In genomic region chr3L:10927953-10928352, dm6 we compare ENCODE assay signal across 4 fruit fly cellular contexts.
TF ChIP-seq lines count a peak whose summit lies in the region.

No protein-coding gene starts in this region.

- no peak for TF ChIP-seq CTCF in whole organism, embryonic (GFP tag; optimal IDR thresholded peaks at IDR 0.05; lab: Kevin White, UChicago)

TF ChIP-seq in whole organism, embryonic, 481 proteins besides CTCF, POLR2A, EP300 and RAD21:
- TF ChIP-seq bsh (GFP tag; optimal IDR thresholded peaks at IDR 0.05; lab: Kevin White, UChicago) (peak in 1 of 2 experiments; percentile 40), Drgx (GFP tag; IDR thresholded peaks at IDR 0.05; lab: Robert Waterston, UW) (peak; percentile 70), D (optimal IDR thresholded peaks at IDR 0.05; lab: Kevin White, UChicago) (no peak), D (GFP tag; optimal IDR thresholded peaks at IDR 0.05; lab: Kevin White, UChicago) (no peak)

TF ChIP-seq in whole organism, prepupa, 60 proteins besides CTCF, POLR2A, EP300 and RAD21 (continues in another document):
- peak; percentile 55 for TF ChIP-seq Lpt (GFP tag; optimal IDR thresholded peaks at IDR 0.05; lab: Kevin White, UChicago)
- TF ChIP-seq CG15336 (GFP tag; IDR thresholded peaks at IDR 0.05; lab: Robert Waterston, UW), result peak; percentile 72
- peak; percentile 52 for TF ChIP-seq CG11762 (GFP tag; optimal IDR thresholded peaks at IDR 0.05; lab: Kevin White, UChicago; ENCODE audit: insufficient read depth)
- TF ChIP-seq CG6276 (GFP tag; optimal IDR thresholded peaks at IDR 0.05; lab: Kevin White, UChicago), result peak; percentile 48
- peak; percentile 53 for TF ChIP-seq Eip75B (GFP tag; optimal IDR thresholded peaks at IDR 0.05; lab: Kevin White, UChicago)
- peak; percentile 48 for TF ChIP-seq pdm3 (GFP tag; optimal IDR thresholded peaks at IDR 0.05; lab: Kevin White, UChicago)
- no peak for TF ChIP-seq CG16779 (tag; optimal IDR thresholded peaks at IDR 0.05; lab: Kevin White, UChicago)
- TF ChIP-seq fkh (GFP tag; optimal IDR thresholded peaks at IDR 0.05; lab: Kevin White, UChicago), result no peak
- TF ChIP-seq OdsH (GFP tag; optimal IDR thresholded peaks at IDR 0.05; lab: Kevin White, UChicago), result peak; percentile 41
- TF ChIP-seq achi (GFP tag; optimal IDR thresholded peaks at IDR 0.05; lab: Kevin White, UChicago), result peak; percentile 69
- TF ChIP-seq lz (GFP tag; optimal IDR thresholded peaks at IDR 0.05; lab: Kevin White, UChicago), result peak; percentile 33
- TF ChIP-seq CG9139 (GFP tag; optimal IDR thresholded peaks at IDR 0.05; lab: Kevin White, UChicago), result peak; percentile 38
- TF ChIP-seq CG34406 (GFP tag; optimal IDR thresholded peaks at IDR 0.05; lab: Kevin White, UChicago), result peak; percentile 62
- no peak for TF ChIP-seq Hr38 (GFP tag; optimal IDR thresholded peaks at IDR 0.05; lab: Kevin White, UChicago)
- no peak for TF ChIP-seq Sox102F (GFP tag; optimal IDR thresholded peaks at IDR 0.05; lab: Kevin White, UChicago)
- peak; percentile 51 for TF ChIP-seq CG4318 (GFP tag; optimal IDR thresholded peaks at IDR 0.05; lab: Kevin White, UChicago)
- TF ChIP-seq Gug (GFP tag; IDR thresholded peaks at IDR 0.05; lab: Robert Waterston, UW), result peak; percentile 48
- peak; percentile 67 for TF ChIP-seq CG6808 (GFP tag; optimal IDR thresholded peaks at IDR 0.05; lab: Kevin White, UChicago)
- peak; percentile 62 for TF ChIP-seq CG8632 (GFP tag; optimal IDR thresholded peaks at IDR 0.05; lab: Kevin White, UChicago)
- no peak for TF ChIP-seq Ets21C (GFP tag; optimal IDR thresholded peaks at IDR 0.05; lab: Kevin White, UChicago)
- TF ChIP-seq Sox15 (GFP tag; optimal IDR thresholded peaks at IDR 0.05; lab: Kevin White, UChicago), result no peak
- peak; percentile 51 for TF ChIP-seq CG6792 (GFP tag; optimal IDR thresholded peaks at IDR 0.05; lab: Kevin White, UChicago)
- TF ChIP-seq fd85E (GFP tag; optimal IDR thresholded peaks at IDR 0.05; lab: Kevin White, UChicago), result no peak
- TF ChIP-seq esn (GFP tag; optimal IDR thresholded peaks at IDR 0.05; lab: Kevin White, UChicago), result peak; percentile 34
- TF ChIP-seq CG10631 (GFP tag; optimal IDR thresholded peaks at IDR 0.05; lab: Kevin White, UChicago), result peak; percentile 60
- peak; percentile 71 for TF ChIP-seq CG32006 (GFP tag; optimal IDR thresholded peaks at IDR 0.05; lab: Kevin White, UChicago)
- TF ChIP-seq topi (GFP tag; optimal IDR thresholded peaks at IDR 0.05; lab: Kevin White, UChicago), result peak; percentile 39
- TF ChIP-seq dac (GFP tag; optimal IDR thresholded peaks at IDR 0.05; lab: Kevin White, UChicago), result peak; percentile 60
- TF ChIP-seq CG7368 (GFP tag; optimal IDR thresholded peaks at IDR 0.05; lab: Kevin White, UChicago), result peak; percentile 45

TF ChIP-seq in whole organism, pupa, 21 proteins besides CTCF, POLR2A, EP300 and RAD21:
- TF ChIP-seq CG15710 (tag; optimal IDR thresholded peaks at IDR 0.05; lab: Kevin White, UChicago), result peak; percentile 60
- no peak for TF ChIP-seq gl (tag; optimal IDR thresholded peaks at IDR 0.05; lab: Kevin White, UChicago)
- peak; percentile 50 for TF ChIP-seq CG8301 (tag; optimal IDR thresholded peaks at IDR 0.05; lab: Kevin White, UChicago)
- no peak for TF ChIP-seq CG10348 (GFP tag; IDR thresholded peaks at IDR 0.05; lab: Robert Waterston, UW)
- peak; percentile 53; the same call in 1 of the 2 replicates for TF ChIP-seq CG32121 (GFP tag; IDR thresholded peaks at IDR 0.05; lab: Robert Waterston, UW)
- peak; percentile 68 for TF ChIP-seq CG17806 (tag; optimal IDR thresholded peaks at IDR 0.05; lab: Kevin White, UChicago)
- TF ChIP-seq rn (GFP tag; IDR thresholded peaks at IDR 0.05; lab: Robert Waterston, UW), result peak; percentile 32; the same call in 1 of the 2 replicates
- TF ChIP-seq CG34367 (tag; optimal IDR thresholded peaks at IDR 0.05; lab: Kevin White, UChicago), result peak; percentile 47
- TF ChIP-seq fd96Ca (GFP tag; IDR thresholded peaks at IDR 0.05; lab: Robert Waterston, UW), result no peak
- no peak for TF ChIP-seq D1 (tag; optimal IDR thresholded peaks at IDR 0.05; lab: Kevin White, UChicago)
- peak; percentile 57 for TF ChIP-seq Pif1A (GFP tag; optimal IDR thresholded peaks at IDR 0.05; lab: Kevin White, UChicago)
- TF ChIP-seq Pif1B (GFP tag; optimal IDR thresholded peaks at IDR 0.05; lab: Kevin White, UChicago), result peak; percentile 51
- peak; percentile 41 for TF ChIP-seq CG13204 (GFP tag; optimal IDR thresholded peaks at IDR 0.05; lab: Kevin White, UChicago)
- TF ChIP-seq EcR (GFP tag; optimal IDR thresholded peaks at IDR 0.05; lab: Kevin White, UChicago), result no peak
- TF ChIP-seq CG9948 (tag; optimal IDR thresholded peaks at IDR 0.05; lab: Kevin White, UChicago), result peak; percentile 48
- TF ChIP-seq CG14655 (GFP tag; optimal IDR thresholded peaks at IDR 0.05; lab: Kevin White, UChicago), result peak; percentile 64
- peak; percentile 38; the same call in 2 of the 3 replicates for TF ChIP-seq CG4496 (GFP tag; IDR thresholded peaks at IDR 0.05; lab: Robert Waterston, UW)
- TF ChIP-seq CG12605 (GFP tag; IDR thresholded peaks at IDR 0.05; lab: Robert Waterston, UW), result 0 out of 2 replicates have a peak, but pooled peaks have one; percentile 28
- TF ChIP-seq Snoo (tag; optimal IDR thresholded peaks at IDR 0.05; lab: Kevin White, UChicago), result peak; percentile 17
- TF ChIP-seq Ets98B (GFP tag; IDR thresholded peaks at IDR 0.05; lab: Robert Waterston, UW), result peak; percentile 62
- peak; percentile 72 for TF ChIP-seq CG8159 (tag; optimal IDR thresholded peaks at IDR 0.05; lab: Kevin White, UChicago)

TF ChIP-seq in whole organism, wandering third instar larva, 38 proteins besides CTCF, POLR2A, EP300 and RAD21:
- TF ChIP-seq Dfd (GFP tag; optimal IDR thresholded peaks at IDR 0.05; lab: Kevin White, UChicago) (no peak), Vsx2 (GFP tag; optimal IDR thresholded peaks at IDR 0.05; lab: Kevin White, UChicago; ENCODE audit: partially characterized antibody) (no peak), Rel (GFP tag; optimal IDR thresholded peaks at IDR 0.05; lab: Kevin White, UChicago) (no peak), Rel (tag; optimal IDR thresholded peaks at IDR 0.05; lab: Kevin White, UChicago) (no peak), dmrt93B (GFP tag; optimal IDR thresholded peaks at IDR 0.05; lab: Kevin White, UChicago) (no peak), CG32264 (GFP tag; optimal IDR thresholded peaks at IDR 0.05; lab: Kevin White, UChicago) (no peak), Dif (GFP tag; optimal IDR thresholded peaks at IDR 0.05; lab: Kevin White, UChicago; ENCODE audit: partially characterized antibody) (no peak), Hr78 (GFP tag; optimal IDR thresholded peaks at IDR 0.05; lab: Kevin White, UChicago) (no peak), rgr (GFP tag; optimal IDR thresholded peaks at IDR 0.05; lab: Kevin White, UChicago) (peak; percentile 36), sage (GFP tag; optimal IDR thresholded peaks at IDR 0.05; lab: Kevin White, UChicago) (peak; percentile 16), br (GFP tag; optimal IDR thresholded peaks at IDR 0.05; lab: Kevin White, UChicago) (no peak), N (GFP tag; optimal IDR thresholded peaks at IDR 0.05; lab: Kevin White, UChicago) (no peak), psq (GFP tag; optimal IDR thresholded peaks at IDR 0.05; lab: Kevin White, UChicago) (no peak), OdsH (GFP tag; optimal IDR thresholded peaks at IDR 0.05; lab: Kevin White, UChicago) (peak; percentile 43), dl (GFP tag; optimal IDR thresholded peaks at IDR 0.05; lab: Kevin White, UChicago; ENCODE audit: insufficient read depth in 1 of 2, partially characterized antibody in 2 of 2) (no peak), brk (GFP tag; optimal IDR thresholded peaks at IDR 0.05; lab: Kevin White, UChicago) (no peak), Hnf4 (GFP tag; optimal IDR thresholded peaks at IDR 0.05; lab: Kevin White, UChicago) (no peak), sv (GFP tag; optimal IDR thresholded peaks at IDR 0.05; lab: Kevin White, UChicago) (no peak), HLH106 (tag; optimal IDR thresholded peaks at IDR 0.05; lab: Kevin White, UChicago) (peak; percentile 15), woc (GFP tag; optimal IDR thresholded peaks at IDR 0.05; lab: Kevin White, UChicago) (no peak), foxo (GFP tag; optimal IDR thresholded peaks at IDR 0.05; lab: Kevin White, UChicago) (peak in 1 of 2 experiments; percentile 37), CrebA (GFP tag; optimal IDR thresholded peaks at IDR 0.05; lab: Kevin White, UChicago; ENCODE audit: borderline replicate concordance) (no peak), dsf (GFP tag; optimal IDR thresholded peaks at IDR 0.05; lab: Kevin White, UChicago; ENCODE audit: borderline replicate concordance) (no peak), lola (GFP tag; optimal IDR thresholded peaks at IDR 0.05; lab: Kevin White, UChicago) (no peak), h (GFP tag; optimal IDR thresholded peaks at IDR 0.05; lab: Kevin White, UChicago) (peak; percentile 25), jim (GFP tag; optimal IDR thresholded peaks at IDR 0.05; lab: Kevin White, UChicago) (no peak), Abd-B (GFP tag; optimal IDR thresholded peaks at IDR 0.05; lab: Kevin White, UChicago) (no peak), Sp1 (GFP tag; optimal IDR thresholded peaks at IDR 0.05; lab: Kevin White, UChicago) (peak; percentile 31), usp (GFP tag; optimal IDR thresholded peaks at IDR 0.05; lab: Kevin White, UChicago) (no peak), CG9705 (GFP tag; optimal IDR thresholded peaks at IDR 0.05; lab: Kevin White, UChicago) (no peak), Jra (GFP tag; optimal IDR thresholded peaks at IDR 0.05; lab: Kevin White, UChicago) (no peak), fru (GFP tag; optimal IDR thresholded peaks at IDR 0.05; lab: Kevin White, UChicago) (peak; percentile 39), GATAd (GFP tag; optimal IDR thresholded peaks at IDR 0.05; lab: Kevin White, UChicago) (no peak), Hr83 (GFP tag; optimal IDR thresholded peaks at IDR 0.05; lab: Kevin White, UChicago; ENCODE audit: poor library complexity, severe bottlenecking) (no peak), pan (optimal IDR thresholded peaks at IDR 0.05; lab: Kevin White, UChicago) (no peak), Mio (GFP tag; optimal IDR thresholded peaks at IDR 0.05; lab: Kevin White, UChicago) (no peak), tai (GFP tag; optimal IDR thresholded peaks at IDR 0.05; lab: Kevin White, UChicago) (no peak), Myc (optimal IDR thresholded peaks at IDR 0.05; lab: Kevin White, UChicago) (no peak), ey (GFP tag; optimal IDR thresholded peaks at IDR 0.05; lab: Kevin White, UChicago) (no peak)
TF ChIP-seq in whole organism, wandering third instar larva: peak in this region for 8.

Comparison
In these comparisons a context has a peak if more than half of its experiments do, and no peak if none do; other contexts are left out.
1. Of the 7 proteins assayed by ChIP-seq in both whole organism, embryonic and whole organism, prepupa: peak only in whole organism, embryonic: none; only in whole organism, prepupa: Blimp-1, Gug and Lpt; in both: none; in neither: 4.